Worm (Caenorhabditis elegans) whole organism, L4/young adult: ENCODE measurements around the gene F49F1.4.

ENCODE experiments used
- W03F9.2 ChIP-seq: fragments of 150-350 bp; optimal IDR thresholded peaks from 2 replicates; lab custom pipeline; 2014; ENCODE audit warnings: missing biosample characterization, missing genetic modification characterization
- dao-5 ChIP-seq: sonication (generic microtip); optimal IDR thresholded peaks from 2 replicates; lab custom pipeline; 2016; ENCODE audit warnings: missing genotype, missing genetic modification characterization, moderate library complexity, missing compliant biosample characterization
- him-1 ChIP-seq: sonication (generic microtip); optimal IDR thresholded peaks from 2 replicates; lab custom pipeline; 2016; ENCODE audit warnings: missing genotype, missing genetic modification reagents, missing genetic modification characterization, missing compliant biosample characterization

F49F1.4 gene

ce11 chrIV:4084109-4084508 lies 31.4 kb downstream of the F49F1.4 start, which contains the start of gene C35B1.5:
Gene C35B1.5 (minus strand): TSS chrIV:4084209.
- TF ChIP-seq him-1 (no peak), W03F9.2 (no peak), dao-5 (tag; lab: Kevin White, UChicago) (no peak)

- TF ChIP-seq him-1: no peak
- TF ChIP-seq W03F9.2: no peak
- TF ChIP-seq dao-5 (tag; lab: Kevin White, UChicago): no peak
Observed at ce11 chrIV:4083094-4083493, 32.4 kb downstream of the F49F1.4 start.

- TF ChIP-seq dao-5 (tag; lab: Kevin White, UChicago) (no peak), him-1 (no peak), W03F9.2 (no peak)
Observed at ce11 chrIV:4082599-4082998, 32.9 kb downstream of the F49F1.4 start.

ce11 chrIV:4080846-4081245 lies 34.7 kb downstream of the F49F1.4 start, which contains the start of the genes C35B1.9 and C35B1.3:
Gene C35B1.9 (minus strand): TSS chrIV:4080946.
Gene C35B1.3 (plus strand): TSS chrIV:4081151.
- TF ChIP-seq dao-5 (tag; lab: Kevin White, UChicago) (no peak), W03F9.2 (no peak), him-1 (no peak)

ce11 chrIV:4079514-4079913 lies 36.0 kb downstream of the F49F1.4 start, which contains the start of gene C35B1.4:
Gene C35B1.4 (plus strand): TSS chrIV:4079814.
- TF ChIP-seq W03F9.2 (no peak), dao-5 (tag; lab: Kevin White, UChicago) (no peak)

ce11 chrIV:4078901-4079300 lies 36.6 kb downstream of the F49F1.4 start, which contains the start of gene C35B1.8:
Gene C35B1.8 (minus strand): TSS chrIV:4079001.
- TF ChIP-seq dao-5 (tag; lab: Kevin White, UChicago) (no peak), W03F9.2 (no peak), him-1 (no peak)

ce11 chrIV:4076690-4077295 lies 38.7 kb downstream of the F49F1.4 start:
- TF ChIP-seq dao-5 (tag; lab: Kevin White, UChicago) (no peak), him-1 (no peak), W03F9.2 (no peak)

- TF ChIP-seq dao-5 (tag; lab: Kevin White, UChicago) (no peak), W03F9.2 (no peak)
Observed at ce11 chrIV:4074610-4075009, 40.9 kb downstream of the F49F1.4 start, which contains the start of gene W03D2.9. Gene W03D2.9 (minus strand): TSS chrIV:4074710.

ce11 chrIV:4072027-4072426 lies 43.5 kb downstream of the F49F1.4 start, which contains the start of gene pqn-75:
Gene pqn-75 (plus strand): TSS chrIV:4072327.
- no peak for TF ChIP-seq him-1
- TF ChIP-seq dao-5 (tag; lab: Kevin White, UChicago): no peak
- TF ChIP-seq W03F9.2: no peak

- TF ChIP-seq dao-5 (tag; lab: Kevin White, UChicago) (no peak), W03F9.2 (no peak), him-1 (no peak)
Observed at ce11 chrIV:4070810-4071209, 44.7 kb downstream of the F49F1.4 start.

- TF ChIP-seq W03F9.2 (no peak), him-1 (no peak), dao-5 (tag; lab: Kevin White, UChicago) (no peak)
Observed at ce11 chrIV:4068480-4068879, 47.1 kb downstream of the F49F1.4 start, which contains the start of gene fbxb-55. Gene fbxb-55 (plus strand): TSS chrIV:4068780.

- no peak for TF ChIP-seq dao-5 (tag; lab: Kevin White, UChicago)
- TF ChIP-seq him-1: no peak
- no peak for TF ChIP-seq W03F9.2
Observed at ce11 chrIV:4067336-4067735, 48.2 kb downstream of the F49F1.4 start.
